Worm (Caenorhabditis elegans): ENCODE data around the gene Y116A8C.20.
A peak's percentile ranks its signal among the peaks of the same experiment; 100 is the strongest.

The Y116A8C.20 gene

ce11 chrIV:17087384-17088099, 46.8 kb downstream of the Y116A8C.20 start, which contains the start of the genes snx-13 and snr-1 (continued):
- TF ChIP-seq die-1 (tag; optimal IDR thresholded peaks at IDR 0.05) (no peak), mes-4 (tag; optimal IDR thresholded peaks at IDR 0.05) (no peak), F52B5.7 (tag; optimal IDR thresholded peaks at IDR 0.05) (no peak), ets-4 (GFP tag; optimal IDR thresholded peaks at IDR 0.05) (no peak), cebp-2 (GFP tag; IDR thresholded peaks at IDR 0.05) (no peak), atf-7 (tag; optimal IDR thresholded peaks at IDR 0.05) (no peak), K11D2.4 (GFP tag; IDR thresholded peaks at IDR 0.05) (no peak; the same call in 1 of the 2 replicates), efl-1 (GFP tag; optimal IDR thresholded peaks at IDR 0.05) (peak; percentile 16), B0035.1 (tag; optimal IDR thresholded peaks at IDR 0.05) (no peak), ztf-6 (GFP tag; IDR thresholded peaks at IDR 0.05) (peak; percentile 57; the same call in 1 of the 2 replicates), bed-2 (GFP tag; IDR thresholded peaks at IDR 0.05) (peak; percentile 77), attf-6 (GFP tag; IDR thresholded peaks at IDR 0.05) (peak; percentile 88), ceh-58 (GFP tag; IDR thresholded peaks at IDR 0.05) (no peak), hlh-26 (GFP tag; conservative IDR thresholded peaks at IDR 0.05) (no peak), ceh-27 (GFP tag; optimal IDR thresholded peaks at IDR 0.05) (peak; percentile 81), nfyb-1 (GFP tag; IDR thresholded peaks at IDR 0.05) (peak; percentile 57; the same call in 1 of the 2 replicates), Y79H2A.3 (GFP tag; conservative IDR thresholded peaks at IDR 0.05) (peak; percentile 82; the same call in 1 of the 2 replicates), lag-1 (GFP tag; IDR thresholded peaks at IDR 0.05) (no peak), aptf-2 (GFP tag; conservative IDR thresholded peaks at IDR 0.05) (peak; percentile 80), rcor-1 (GFP tag; IDR thresholded peaks at IDR 0.05) (peak; percentile 54; the same call in 1 of the 2 replicates), F37B4.10 (GFP tag; IDR thresholded peaks at IDR 0.05) (no peak), Y53F4B.3 (GFP tag; IDR thresholded peaks at IDR 0.05) (no peak), snpc-1.1 (tag; optimal IDR thresholded peaks at IDR 0.05; ENCODE audit: insufficient read depth) (peak; percentile 4), Y53G8AR.9 (GFP tag; conservative IDR thresholded peaks at IDR 0.05) (no peak), mel-28 (tag; optimal IDR thresholded peaks at IDR 0.05; ENCODE audit: borderline replicate concordance) (no peak), F23B12.7 (tag; optimal IDR thresholded peaks at IDR 0.05; ENCODE audit: insufficient read depth) (peak; percentile 18), somi-1 (GFP tag; optimal IDR thresholded peaks at IDR 0.05) (peak; percentile 24), ztf-18 (tag; optimal IDR thresholded peaks at IDR 0.05) (peak; percentile 70), lsl-1 (GFP tag; optimal IDR thresholded peaks at IDR 0.05) (peak; percentile 49), pbrm-1 (GFP tag; IDR thresholded peaks at IDR 0.05) (peak; percentile 78), zim-3 (tag; optimal IDR thresholded peaks at IDR 0.05) (no peak), nhr-90 (tag; optimal IDR thresholded peaks at IDR 0.05) (no peak), chd-7 (tag; optimal IDR thresholded peaks at IDR 0.05) (no peak), cebp-1 (GFP tag; IDR thresholded peaks at IDR 0.05) (peak; percentile 43; the same call in 1 of the 2 replicates), cebp-1 (tag; optimal IDR thresholded peaks at IDR 0.05) (peak; percentile 67), gei-17 (GFP tag; optimal IDR thresholded peaks at IDR 0.05) (no peak), F22D6.2 (tag; optimal IDR thresholded peaks at IDR 0.05) (peak; percentile 15), madf-10 (tag; optimal IDR thresholded peaks at IDR 0.05) (peak; percentile 76), tbx-9 (tag; optimal IDR thresholded peaks at IDR 0.05; ENCODE audit: borderline replicate concordance) (no peak), let-607 (tag; optimal IDR thresholded peaks at IDR 0.05) (peak in 1 of 2 experiments; percentile 59), let-526 (GFP tag; IDR thresholded peaks at IDR 0.05) (0 out of 2 replicates have a peak, but pooled peaks have one; percentile 69), egl-18 (GFP tag; IDR thresholded peaks at IDR 0.05) (no peak), lsy-27 (tag; optimal IDR thresholded peaks at IDR 0.05; ENCODE audit: borderline replicate concordance, insufficient read depth) (no peak), snpc-3.4 (tag; optimal IDR thresholded peaks at IDR 0.05) (peak; percentile 57), hmg-1.2 (GFP tag; IDR thresholded peaks at IDR 0.05) (peak; percentile 52; the same call in 1 of the 2 replicates), D2030.7 (GFP tag; IDR thresholded peaks at IDR 0.05) (peak; percentile 91)

Data from whole organism, young adult.